Worm (Caenorhabditis elegans): Measurements from ENCODE around the gene W06D11.2.

DNA sequence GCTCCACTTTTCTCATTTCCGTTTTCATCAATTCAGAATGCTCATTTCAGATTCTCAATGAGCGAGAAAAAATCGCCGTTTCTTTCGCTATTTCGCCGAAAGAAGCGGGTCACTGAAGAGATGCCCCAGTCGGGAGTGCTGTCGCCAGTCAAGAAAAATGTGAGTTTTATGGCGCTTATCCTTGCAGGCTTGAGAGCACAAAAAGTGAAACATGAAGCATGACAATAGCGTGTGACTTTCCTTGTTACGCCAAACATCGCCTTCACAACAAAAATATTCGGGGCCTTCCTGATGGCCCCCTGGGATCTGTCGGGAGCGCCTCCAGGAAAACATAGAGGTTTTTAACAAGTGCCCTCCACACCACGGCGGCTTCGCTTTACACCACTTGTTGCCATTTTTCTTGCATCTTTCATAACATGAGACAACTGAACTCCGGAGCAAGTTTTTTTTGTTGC is 39.9 kb downstream of the W06D11.2 start, which contains the start of gene E01G6.2:
- TF ChIP-seq nhr-77 (tag; optimal IDR thresholded peaks at IDR 0.05) = no peak
- no peak for TF ChIP-seq zag-1 (tag; optimal IDR thresholded peaks at IDR 0.05)
- TF ChIP-seq nhr-6 (tag; optimal IDR thresholded peaks at IDR 0.05) = no peak
- no peak for TF ChIP-seq unc-55 (GFP tag; optimal IDR thresholded peaks at IDR 0.05)
- no peak for TF ChIP-seq blmp-1 (tag; optimal IDR thresholded peaks at IDR 0.05; ENCODE audit: insufficient read depth)
- no peak for TF ChIP-seq egl-27 (tag; optimal IDR thresholded peaks at IDR 0.05)
